Worm (Caenorhabditis elegans) whole organism, L1 larva: ENCODE results near the gene nlp-46.

ENCODE experiments used
- C16A3.4 ChIP-seq: fragments of 150-350 bp; optimal IDR thresholded peaks from 2 replicates; lab custom pipeline; 2014; ENCODE audit warnings: missing biosample characterization, missing genetic modification characterization
- aha-1 ChIP-seq: fragments of 150-350 bp; optimal IDR thresholded peaks from 2 replicates; lab custom pipeline; 2014; ENCODE audit warnings: missing biosample characterization, missing genetic modification characterization
- aly-2 ChIP-seq: fragments of 150-350 bp; optimal IDR thresholded peaks from 2 replicates; lab custom pipeline; 2014; ENCODE audit warnings: missing biosample characterization, missing genetic modification characterization
- ama-1 ChIP-seq: fragments of 150-350 bp; optimal IDR thresholded peaks from 2 replicates; lab custom pipeline; 2014
- blmp-1 ChIP-seq: fragments of 150-350 bp; optimal IDR thresholded peaks from 2 replicates; lab custom pipeline; 2014; ENCODE audit warnings: missing biosample characterization, missing genetic modification characterization
- ceh-88 ChIP-seq: fragments of 200-800 bp; sonication (Bioruptor generic); IDR thresholded peaks from 2 replicates; pipeline ENCODE4 v1.3.6; 2022; ENCODE audit warnings: missing genetic modification characterization, missing compliant biosample characterization
- ceh-90 ChIP-seq: sonication (generic microtip); optimal IDR thresholded peaks from 2 replicates; lab custom pipeline; 2016; ENCODE audit warnings: missing genetic modification characterization, missing compliant biosample characterization
- ces-1 ChIP-seq: fragments of 150-350 bp; optimal IDR thresholded peaks from 2 replicates; lab custom pipeline; 2014; ENCODE audit warnings: missing biosample characterization, missing genetic modification reagents, missing genetic modification characterization
- dpl-1 ChIP-seq, 3 experiments: fragments of 150-350 bp in 2 of 3; sonication (generic microtip) in 1 of 3; optimal IDR thresholded peaks; 2 replicates each; lab custom pipeline; 2014 to 2017; ENCODE audit warnings: missing biosample characterization in 3 of 3, missing genetic modification characterization in 3 of 3, missing genetic modification reagents in 3 of 3
- dsc-1 ChIP-seq: sonication (generic microtip); optimal IDR thresholded peaks from 2 replicates; lab custom pipeline; 2016; ENCODE audit warnings: mild to moderate bottlenecking, missing genetic modification characterization, missing compliant biosample characterization
- efl-1 ChIP-seq, 4 experiments: fragments of 150-350 bp; optimal IDR thresholded peaks in 3 of 4; peaks in 1 of 4; 1 replicate in 1 of 4; 2 replicates in 3 of 4; lab custom pipeline; 2014; ENCODE audit warnings: missing biosample characterization in 2 of 4, missing genetic modification characterization in 2 of 4, missing genetic modification reagents in 2 of 4
- elt-3 ChIP-seq, 6 experiments: fragments of 150-350 bp in 1 of 6; sonication (generic microtip); optimal IDR thresholded peaks; 2 replicates each; lab custom pipeline; 2017 to 2018; ENCODE audit warnings: missing biosample characterization in 6 of 6, missing genetic modification characterization in 6 of 6, inconsistent platforms in 1 of 6
- fkh-8 ChIP-seq: sonication (generic microtip); optimal IDR thresholded peaks from 2 replicates; lab custom pipeline; 2016; ENCODE audit warnings: mild to moderate bottlenecking, missing genetic modification characterization, missing compliant biosample characterization
- fos-1 ChIP-seq: fragments of 150-350 bp; optimal IDR thresholded peaks from 2 replicates; lab custom pipeline; 2014; ENCODE audit warnings: missing biosample characterization, missing genetic modification characterization
- grh-1 ChIP-seq: fragments of 200-800 bp; sonication (Bioruptor generic); IDR thresholded peaks from 2 replicates; pipeline ENCODE4 v1.3.6; 2022; ENCODE audit warnings: missing genetic modification reagents, missing genetic modification characterization, missing compliant biosample characterization
- isw-1 ChIP-seq: fragments of 200-800 bp; sonication (Bioruptor generic); IDR thresholded peaks from 2 replicates; pipeline ENCODE4 v1.3.6; 2022; ENCODE audit warnings: missing genetic modification characterization, missing compliant biosample characterization
- jun-1 ChIP-seq: fragments of 150-350 bp; optimal IDR thresholded peaks from 2 replicates; lab custom pipeline; 2014; ENCODE audit warnings: missing biosample characterization, missing genetic modification reagents, missing genetic modification characterization
- lin-13 ChIP-seq: fragments of 150-350 bp; optimal IDR thresholded peaks from 2 replicates; lab custom pipeline; 2014; ENCODE audit warnings: missing biosample characterization, missing genetic modification reagents, missing genetic modification characterization
- lin-14 ChIP-seq: fragments of 200-800 bp; sonication (Bioruptor generic); optimal IDR thresholded peaks from 2 replicates; lab custom pipeline; 2018; ENCODE audit warnings: mild to moderate bottlenecking, missing genetic modification characterization, moderate library complexity, missing compliant biosample characterization
- lin-35 ChIP-seq, 2 experiments: fragments of 150-350 bp; optimal IDR thresholded peaks; 2 replicates each; lab custom pipeline; 2014; ENCODE audit warnings: missing biosample characterization in 2 of 2, missing genetic modification characterization in 2 of 2, missing genetic modification reagents in 2 of 2
- lir-3 ChIP-seq: sonication (generic microtip); optimal IDR thresholded peaks from 2 replicates; lab custom pipeline; 2016; ENCODE audit warnings: mild to moderate bottlenecking, missing genetic modification characterization, moderate library complexity, missing compliant biosample characterization; ENCODE audit not compliant: poor library complexity
- lsy-2 ChIP-seq, 2 experiments: fragments of 150-350 bp; optimal IDR thresholded peaks; 2 replicates each; lab custom pipeline; 2014; ENCODE audit warnings: missing biosample characterization in 2 of 2, missing genetic modification characterization in 2 of 2
- mep-1 ChIP-seq: fragments of 150-350 bp; optimal IDR thresholded peaks from 2 replicates; lab custom pipeline; 2014; ENCODE audit warnings: missing biosample characterization, missing genetic modification characterization
- nhr-19 ChIP-seq: fragments of 200-800 bp; sonication (Bioruptor generic); conservative IDR thresholded peaks from 2 replicates; pipeline ENCODE4 v1.3.6; 2022; ENCODE audit warnings: missing genetic modification characterization, missing compliant biosample characterization
- nhr-20 ChIP-seq: sonication (generic microtip); optimal IDR thresholded peaks from 2 replicates; lab custom pipeline; 2016; ENCODE audit warnings: mild to moderate bottlenecking, missing genetic modification characterization, missing compliant biosample characterization
- nhr-47 ChIP-seq: sonication (generic microtip); optimal IDR thresholded peaks from 2 replicates; lab custom pipeline; 2016; ENCODE audit warnings: mild to moderate bottlenecking, missing genetic modification characterization, moderate library complexity, missing compliant biosample characterization
- nhr-71 ChIP-seq: sonication (generic microtip); optimal IDR thresholded peaks from 2 replicates; lab custom pipeline; 2016; ENCODE audit warnings: mild to moderate bottlenecking, missing genetic modification characterization, moderate library complexity, missing compliant biosample characterization
- nhr-85 ChIP-seq: sonication (generic microtip); peaks from one replicate; lab custom pipeline; 2016; ENCODE audit warnings: missing genetic modification characterization, inconsistent platforms, missing compliant biosample characterization
- nhr-90 ChIP-seq: sonication (generic microtip); optimal IDR thresholded peaks from 2 replicates; lab custom pipeline; 2016; ENCODE audit warnings: mild to moderate bottlenecking, missing genetic modification characterization, missing compliant biosample characterization; ENCODE audit not compliant: poor library complexity
- pax-3 ChIP-seq: fragments of 200-800 bp; sonication (Bioruptor generic); optimal IDR thresholded peaks from 2 replicates; lab custom pipeline; 2018; ENCODE audit warnings: mild to moderate bottlenecking, missing genetic modification characterization, moderate library complexity, missing compliant biosample characterization
- pqm-1 ChIP-seq: sonication (generic microtip); optimal IDR thresholded peaks from 3 replicates; lab custom pipeline; 2017; ENCODE audit warnings: missing biosample characterization, missing genetic modification characterization
- snu-23 ChIP-seq: sonication (generic microtip); optimal IDR thresholded peaks from 2 replicates; lab custom pipeline; 2016; ENCODE audit warnings: missing genetic modification characterization, missing compliant biosample characterization
- sox-4 ChIP-seq: sonication (generic microtip); optimal IDR thresholded peaks from 2 replicates; lab custom pipeline; 2016; ENCODE audit warnings: missing genetic modification characterization, missing compliant biosample characterization
- sup-37 ChIP-seq: fragments of 200-800 bp; sonication (Bioruptor generic); optimal IDR thresholded peaks from 2 replicates; lab custom pipeline; 2018; ENCODE audit warnings: mild to moderate bottlenecking, missing genetic modification characterization, missing compliant biosample characterization
- swsn-7 ChIP-seq: sonication (generic microtip); optimal IDR thresholded peaks from 2 replicates; lab custom pipeline; 2016; ENCODE audit warnings: missing genetic modification characterization, missing compliant biosample characterization
- tbx-2 ChIP-seq: sonication (generic microtip); optimal IDR thresholded peaks from 2 replicates; lab custom pipeline; 2016; ENCODE audit warnings: missing genetic modification characterization, missing compliant biosample characterization
- unc-130 ChIP-seq: fragments of 150-350 bp; optimal IDR thresholded peaks from 2 replicates; lab custom pipeline; 2017; ENCODE audit warnings: missing biosample characterization, missing genetic modification characterization, inconsistent platforms
- unc-30 ChIP-seq: sonication (generic microtip); optimal IDR thresholded peaks from 2 replicates; lab custom pipeline; 2017; ENCODE audit warnings: missing biosample characterization, missing genetic modification characterization
- unc-62 ChIP-seq: fragments of 150-350 bp; optimal IDR thresholded peaks from 2 replicates; lab custom pipeline; 2014; ENCODE audit warnings: missing biosample characterization, missing genetic modification reagents, missing genetic modification characterization
- unc-86 ChIP-seq: sonication (generic microtip); optimal IDR thresholded peaks from 2 replicates; lab custom pipeline; 2016; ENCODE audit warnings: missing genetic modification characterization, missing compliant biosample characterization
- vab-15 ChIP-seq: sonication (generic microtip); optimal IDR thresholded peaks from 2 replicates; lab custom pipeline; 2017; ENCODE audit warnings: missing genotype, mild to moderate bottlenecking, missing genetic modification characterization, missing compliant biosample characterization
- ztf-4 ChIP-seq: fragments of 150-350 bp; optimal IDR thresholded peaks from 2 replicates; lab custom pipeline; 2014; ENCODE audit warnings: missing biosample characterization, missing genetic modification characterization

The nlp-46 gene

ce11 chrV:12551638-12552478, 45.8 kb upstream of the nlp-46 start:
- no peak for TF ChIP-seq ceh-88 (GFP tag; lab: Robert Waterston, UW)
- TF ChIP-seq lsy-2 (tag; optimal IDR thresholded peaks at IDR 0.05; lab: Kevin White, UChicago), result peak in 1 of 2 experiments; percentile 58
- TF ChIP-seq ztf-4, result peak; percentile 38
- no peak for TF ChIP-seq isw-1
- peak; percentile 21 for TF ChIP-seq dsc-1
- peak; percentile 92 for TF ChIP-seq ama-1 (lab: Kevin White, UChicago)
- peak; percentile 49 for TF ChIP-seq nhr-90 (tag; lab: Kevin White, UChicago)
- peak; percentile 67 for TF ChIP-seq nhr-71
- peak; percentile 37 for TF ChIP-seq lin-14 (GFP tag; lab: Kevin White, UChicago)
- peak; percentile 14 for TF ChIP-seq mep-1 (tag; lab: Kevin White, UChicago)
- TF ChIP-seq efl-1 (optimal IDR thresholded peaks at IDR 0.05; lab: Kevin White, UChicago), result no peak
- TF ChIP-seq efl-1 (GFP tag; optimal IDR thresholded peaks at IDR 0.05 in 1 of 2; lab: Kevin White, UChicago), result peak in 1 of 2 experiments; percentile 91
- peak; percentile 41 for TF ChIP-seq C16A3.4
- TF ChIP-seq dpl-1 (GFP tag; optimal IDR thresholded peaks at IDR 0.05; lab: Kevin White, UChicago), result peak in 1 of 3 experiments; percentile 5
- no peak for TF ChIP-seq swsn-7
- peak; percentile 94 for TF ChIP-seq nhr-85 (tag; lab: Kevin White, UChicago)
- TF ChIP-seq lin-35 (GFP tag; optimal IDR thresholded peaks at IDR 0.05; lab: Kevin White, UChicago), result peak in 1 of 2 experiments; percentile 20
- peak in 5 of 6 experiments; percentile 34 to 72 (median 55) for TF ChIP-seq elt-3 (tag; optimal IDR thresholded peaks at IDR 0.05; lab: Kevin White, UChicago)
- TF ChIP-seq snu-23, result peak; percentile 20
- TF ChIP-seq nhr-20 (tag; lab: Kevin White, UChicago), result peak; percentile 41
- no peak for TF ChIP-seq vab-15 (tag; lab: Kevin White, UChicago)
- peak; percentile 55 for TF ChIP-seq pax-3 (tag; lab: Kevin White, UChicago)
- peak; percentile 40 for TF ChIP-seq blmp-1
- TF ChIP-seq jun-1 (tag; lab: Kevin White, UChicago), result peak; percentile 31
- no peak for TF ChIP-seq sox-4
- peak; percentile 35 for TF ChIP-seq nhr-19
- TF ChIP-seq ces-1 (GFP tag; lab: Kevin White, UChicago), result no peak
- peak; percentile 31 for TF ChIP-seq nhr-47 (tag; lab: Kevin White, UChicago)
- peak; percentile 63; the same call in 1 of the 2 replicates for TF ChIP-seq grh-1 (GFP tag; lab: Robert Waterston, UW)
- peak; percentile 81 for TF ChIP-seq aly-2
- peak; percentile 28 for TF ChIP-seq tbx-2 (tag; lab: Kevin White, UChicago)
- TF ChIP-seq unc-62 (GFP tag; lab: Kevin White, UChicago), result no peak
- no peak for TF ChIP-seq unc-30 (tag; lab: Kevin White, UChicago)
- no peak for TF ChIP-seq fos-1
- peak; percentile 85 for TF ChIP-seq unc-130
- no peak for TF ChIP-seq fkh-8 (tag; lab: Kevin White, UChicago)
- TF ChIP-seq, all 84 proteins: peak for 25

ce11 chrV:12550755-12551154, 44.7 kb upstream of the nlp-46 start:
- TF ChIP-seq ceh-88 (GFP tag; lab: Robert Waterston, UW) (no peak), pqm-1 (tag; lab: Kevin White, UChicago) (no peak), aha-1 (no peak), nhr-85 (tag; lab: Kevin White, UChicago) (peak; percentile 16), lir-3 (no peak), nhr-47 (tag; lab: Kevin White, UChicago) (peak; percentile 26), pax-3 (tag; lab: Kevin White, UChicago) (peak; percentile 43), lin-13 (GFP tag; lab: Kevin White, UChicago) (no peak), unc-86 (tag; lab: Kevin White, UChicago) (no peak), snu-23 (peak; percentile 14), ceh-90 (tag; lab: Kevin White, UChicago) (no peak), sup-37 (GFP tag; lab: Kevin White, UChicago) (no peak), blmp-1 (peak; percentile 70), fos-1 (no peak), elt-3 (tag; optimal IDR thresholded peaks at IDR 0.05; lab: Kevin White, UChicago) (peak in 1 of 6 experiments; percentile 12), dsc-1 (peak; percentile 86)
